Fruit fly (Drosophila melanogaster) whole organism, prepupa: Measurements from ENCODE around the gene Imp.

Experiments
- Blimp-1 ChIP-seq: fragments of 200-800 bp; sonication (Bioruptor generic); optimal IDR thresholded peaks from 3 replicates; lab custom pipeline; 2017; ENCODE audit warnings: missing biosample characterization, missing genetic modification characterization, mild to moderate bottlenecking, moderate library complexity, missing genetic modification reagents
- CG10669 ChIP-seq: fragments of 200-800 bp; sonication (Bioruptor generic); optimal IDR thresholded peaks from 3 replicates; lab custom pipeline; 2018; ENCODE audit warnings: missing biosample characterization, mild to moderate bottlenecking, missing genetic modification characterization, moderate library complexity
- CG1621 ChIP-seq: fragments of 200-800 bp; sonication (Bioruptor generic); optimal IDR thresholded peaks from 3 replicates; lab custom pipeline; 2018; ENCODE audit warnings: missing biosample characterization, mild to moderate bottlenecking, missing genetic modification characterization
- CG31627 ChIP-seq: fragments of 200-800 bp; sonication (Bioruptor generic); optimal IDR thresholded peaks from 3 replicates; lab custom pipeline; 2016; ENCODE audit warnings: missing biosample characterization, missing genetic modification characterization
- CG32006 ChIP-seq: fragments of 200-800 bp; sonication (Bioruptor generic); optimal IDR thresholded peaks from 3 replicates; lab custom pipeline; 2017; ENCODE audit warnings: missing biosample characterization, mild to moderate bottlenecking, missing genetic modification characterization
- CG34406 ChIP-seq: fragments of 200-800 bp; sonication (Bioruptor generic); optimal IDR thresholded peaks from 3 replicates; lab custom pipeline; 2016; ENCODE audit warnings: missing biosample characterization, missing genetic modification characterization
- CG3919 ChIP-seq: fragments of 200-800 bp; sonication (Bioruptor generic); optimal IDR thresholded peaks from 3 replicates; lab custom pipeline; 2016; ENCODE audit warnings: missing biosample characterization, missing genetic modification characterization
- CG6163 ChIP-seq: fragments of 200-800 bp; sonication (Bioruptor generic); IDR thresholded peaks from 3 replicates; pipeline ENCODE4 v1.3.6; 2022; ENCODE audit warnings: missing biosample characterization, missing genetic modification characterization
- CG6792 ChIP-seq: fragments of 200-800 bp; sonication (Bioruptor generic); optimal IDR thresholded peaks from 3 replicates; lab custom pipeline; 2016; ENCODE audit warnings: missing biosample characterization, missing genetic modification characterization
- CG6854 ChIP-seq: fragments of 200-800 bp; sonication (Bioruptor generic); optimal IDR thresholded peaks from 2 replicates; lab custom pipeline; 2017; ENCODE audit warnings: missing biosample characterization, mild to moderate bottlenecking, missing genetic modification characterization
- CG7368 ChIP-seq: fragments of 200-800 bp; sonication (Bioruptor generic); optimal IDR thresholded peaks from 3 replicates; lab custom pipeline; 2016; ENCODE audit warnings: missing biosample characterization, missing genetic modification characterization
- CG8319 ChIP-seq: fragments of 200-800 bp; sonication (Bioruptor generic); optimal IDR thresholded peaks from 3 replicates; lab custom pipeline; 2016; ENCODE audit warnings: missing biosample characterization, missing genetic modification characterization
- Eip75B ChIP-seq: fragments of 200-800 bp; sonication (Bioruptor generic); optimal IDR thresholded peaks from 3 replicates; lab custom pipeline; 2016; ENCODE audit warnings: missing biosample characterization, missing genetic modification characterization
- Eip93F ChIP-seq: fragments of 200-800 bp; sonication (Bioruptor generic); optimal IDR thresholded peaks from 2 replicates; lab custom pipeline; 2016; ENCODE audit warnings: missing biosample characterization, mild to moderate bottlenecking, missing genetic modification characterization
- Ets21C ChIP-seq: fragments of 200-800 bp; sonication (Bioruptor generic); optimal IDR thresholded peaks from 3 replicates; lab custom pipeline; 2016; ENCODE audit warnings: missing biosample characterization, missing genetic modification characterization
- Ets96B ChIP-seq: fragments of 200-800 bp; optimal IDR thresholded peaks from 2 replicates; lab custom pipeline; 2019; ENCODE audit warnings: missing biosample characterization, mild to moderate bottlenecking, missing genetic modification characterization, moderate library complexity
- Gug ChIP-seq: fragments of 200-800 bp; sonication (Bioruptor generic); IDR thresholded peaks from 2 replicates; pipeline ENCODE4 v1.3.6; 2022; ENCODE audit warnings: missing biosample characterization, missing genetic modification characterization
- Lpt ChIP-seq: fragments of 200-800 bp; sonication (Bioruptor generic); optimal IDR thresholded peaks from 3 replicates; lab custom pipeline; 2016; ENCODE audit warnings: missing biosample characterization, missing genetic modification characterization
- Met ChIP-seq: fragments of 200-800 bp; sonication (Bioruptor generic); optimal IDR thresholded peaks from 3 replicates; lab custom pipeline; 2016; ENCODE audit warnings: missing biosample characterization, missing genetic modification characterization
- acj6 ChIP-seq: fragments of 200-800 bp; sonication (Bioruptor generic); optimal IDR thresholded peaks from 3 replicates; lab custom pipeline; 2016; ENCODE audit warnings: missing biosample characterization, missing genetic modification characterization
- cyc ChIP-seq: fragments of 200-800 bp; sonication (Bioruptor generic); optimal IDR thresholded peaks from 3 replicates; lab custom pipeline; 2016; ENCODE audit warnings: missing biosample characterization, missing genetic modification characterization
- dac ChIP-seq: fragments of 200-800 bp; sonication (Bioruptor generic); optimal IDR thresholded peaks from 2 replicates; lab custom pipeline; 2017; ENCODE audit warnings: missing biosample characterization, mild to moderate bottlenecking, missing genetic modification characterization
- dsx ChIP-seq: fragments of 200-800 bp; optimal IDR thresholded peaks from 3 replicates; lab custom pipeline; 2019; ENCODE audit warnings: missing biosample characterization, mild to moderate bottlenecking, missing genetic modification characterization, moderate library complexity; ENCODE audit not compliant: poor library complexity, severe bottlenecking
- eg ChIP-seq: fragments of 200-800 bp; sonication (Bioruptor generic); IDR thresholded peaks from 3 replicates; pipeline ENCODE4 v1.3.6; 2022; ENCODE audit warnings: missing biosample characterization, missing genetic modification characterization
- esn ChIP-seq: fragments of 200-800 bp; sonication (Bioruptor generic); optimal IDR thresholded peaks from 2 replicates; lab custom pipeline; 2016; ENCODE audit warnings: missing biosample characterization, mild to moderate bottlenecking, missing genetic modification characterization, moderate library complexity
- fd59A ChIP-seq: fragments of 200-800 bp; sonication (Bioruptor generic); optimal IDR thresholded peaks from 2 replicates; lab custom pipeline; 2017; ENCODE audit warnings: missing biosample characterization, mild to moderate bottlenecking, missing genetic modification characterization, missing genetic modification reagents
- fkh ChIP-seq: fragments of 200-800 bp; sonication (Bioruptor generic); optimal IDR thresholded peaks from 3 replicates; lab custom pipeline; 2017; ENCODE audit warnings: missing biosample characterization, mild to moderate bottlenecking, missing genetic modification characterization, moderate library complexity
- salr ChIP-seq, 2 experiments: fragments of 200-800 bp; sonication (Bioruptor generic); optimal IDR thresholded peaks; 3 replicates each; lab custom pipeline; 2016 to 2018; ENCODE audit warnings: missing biosample characterization in 2 of 2, missing genetic modification characterization in 2 of 2, mild to moderate bottlenecking in 1 of 2
- ss ChIP-seq, 2 experiments: fragments of 200-800 bp; sonication (Bioruptor generic); optimal IDR thresholded peaks; 2 replicates in 1 of 2; 3 replicates in 1 of 2; lab custom pipeline; 2017 to 2018; ENCODE audit warnings: mild to moderate bottlenecking in 2 of 2, missing biosample characterization in 2 of 2, missing genetic modification characterization in 2 of 2, moderate library complexity in 1 of 2
- topi ChIP-seq: fragments of 200-800 bp; sonication (Bioruptor generic); optimal IDR thresholded peaks from 3 replicates; lab custom pipeline; 2016; ENCODE audit warnings: missing biosample characterization, missing genetic modification characterization

Imp gene

DNA sequence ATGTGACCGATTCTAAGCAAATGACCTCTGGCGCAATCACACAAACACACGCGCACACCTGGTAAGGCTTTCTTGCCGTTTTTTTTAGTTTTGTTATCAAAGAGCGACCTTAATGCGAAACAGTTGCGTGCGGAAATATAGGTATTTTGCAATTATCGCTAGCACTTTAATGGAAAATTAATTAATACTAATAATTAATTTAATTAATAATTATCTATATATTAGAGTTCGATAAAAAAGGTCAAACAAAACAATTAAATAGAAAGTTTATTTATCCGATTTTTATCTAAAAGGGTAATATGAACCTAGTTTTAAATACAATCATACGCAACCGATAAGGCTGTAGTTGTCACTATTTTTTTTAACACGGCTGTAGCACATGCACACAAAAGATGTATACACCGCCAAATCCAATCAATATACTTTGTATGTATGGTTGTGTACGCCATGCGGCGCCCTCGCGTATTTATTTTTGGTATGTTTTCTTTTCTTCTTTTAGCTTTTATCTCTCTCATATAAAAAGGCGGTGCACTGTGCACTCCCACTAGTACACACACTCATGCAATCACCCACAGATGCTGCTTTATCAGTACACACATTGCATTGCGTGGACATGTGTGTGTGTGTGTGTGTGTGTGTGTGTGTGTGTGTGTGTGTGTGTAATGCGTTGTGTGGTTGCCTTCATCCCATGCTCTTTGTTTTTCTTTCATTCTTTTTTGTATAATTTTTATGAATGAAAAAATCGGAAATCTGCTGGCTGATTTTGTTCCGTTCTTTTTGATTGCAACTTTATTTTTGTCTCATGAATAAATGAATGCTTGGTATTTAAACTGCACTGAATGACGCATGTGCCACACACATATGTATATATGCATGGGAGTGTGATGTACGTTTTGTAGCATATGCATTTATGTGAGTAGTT, 21.4 kb downstream of the Imp start (continued):
- TF ChIP-seq CG32006 (GFP tag; lab: Kevin White, UChicago) (peak; percentile 82), CG6854 (GFP tag; lab: Kevin White, UChicago) (no peak), Met (GFP tag; lab: Kevin White, UChicago) (peak; percentile 53), CG7368 (GFP tag; lab: Kevin White, UChicago) (peak; percentile 21), fkh (GFP tag; lab: Kevin White, UChicago) (peak; percentile 32), CG6792 (GFP tag; lab: Kevin White, UChicago) (peak; percentile 32)

DNA sequence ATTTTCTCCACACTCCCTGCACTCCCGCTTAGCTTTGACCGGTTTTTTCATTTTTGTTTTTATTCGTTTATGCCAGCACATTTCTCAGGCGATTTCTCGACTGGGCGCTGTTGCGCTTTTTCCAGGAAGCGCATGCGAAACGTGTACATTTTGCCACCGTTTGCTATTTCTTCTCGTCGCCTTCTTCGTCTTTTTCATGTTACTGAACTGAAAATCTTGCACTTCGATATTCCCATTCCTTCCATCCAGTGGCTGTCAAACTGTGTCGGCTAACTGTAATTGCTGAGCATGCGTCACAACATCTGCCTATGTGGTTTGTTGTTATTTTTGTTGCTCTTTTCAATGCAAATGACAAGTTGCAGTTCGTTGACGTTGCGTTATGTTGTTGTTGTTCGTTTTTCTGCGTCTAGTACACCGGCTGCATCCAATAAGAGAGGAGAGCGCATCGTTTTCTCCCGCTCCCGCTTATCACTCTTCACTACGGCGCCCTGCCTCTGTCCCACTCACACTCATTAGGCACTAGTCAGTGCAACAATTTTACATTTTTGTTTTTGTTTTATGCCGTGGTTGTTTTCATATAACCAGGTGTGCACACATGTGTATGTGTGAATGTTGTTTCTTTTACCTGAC, 22.1 kb downstream of the Imp start:
- TF ChIP-seq eg (GFP tag; lab: Robert Waterston, UW) (peak; percentile 6; the same call in 2 of the 3 replicates), Lpt (GFP tag; lab: Kevin White, UChicago) (peak; percentile 32), CG32006 (GFP tag; lab: Kevin White, UChicago) (no peak), dsx (GFP tag; lab: Kevin White, UChicago) (peak; percentile 29), CG6163 (GFP tag; lab: Robert Waterston, UW) (0 out of 3 replicates have a peak, but pooled peaks have one; percentile 8), CG6792 (GFP tag; lab: Kevin White, UChicago) (no peak), Blimp-1 (GFP tag; lab: Kevin White, UChicago) (no peak), Eip93F (GFP tag; lab: Kevin White, UChicago) (no peak), CG1621 (tag; lab: Kevin White, UChicago) (peak; percentile 11)

DNA sequence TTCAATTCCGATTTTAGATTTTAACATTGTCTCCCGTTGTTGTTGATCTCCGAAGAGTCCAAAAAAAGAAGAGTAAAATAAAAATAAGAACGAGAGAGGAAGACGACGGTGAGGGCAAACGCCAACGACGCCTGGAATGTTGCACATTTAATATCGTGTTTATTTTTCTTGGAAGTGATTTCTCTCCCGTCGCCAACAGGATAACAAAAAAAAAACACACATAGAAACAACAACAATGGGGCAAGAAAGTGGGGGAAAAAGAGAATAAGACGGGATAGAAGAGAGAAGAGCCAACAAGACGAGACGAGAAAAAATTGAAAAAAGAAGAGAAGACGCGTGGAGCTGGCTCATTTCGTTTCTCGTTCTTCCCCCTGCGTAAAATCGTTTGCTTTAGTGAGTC, 23.0 kb downstream of the Imp start:
- TF ChIP-seq CG34406 (GFP tag; lab: Kevin White, UChicago), result no peak
- TF ChIP-seq Blimp-1 (GFP tag; lab: Kevin White, UChicago), result no peak
- TF ChIP-seq CG10669 (GFP tag; lab: Kevin White, UChicago), result no peak
- TF ChIP-seq ss (GFP tag; optimal IDR thresholded peaks at IDR 0.05; lab: Kevin White, UChicago), result no peak
- no peak for TF ChIP-seq CG8319 (GFP tag; lab: Kevin White, UChicago)
- no peak for TF ChIP-seq CG31627
- TF ChIP-seq dac, result no peak
- TF ChIP-seq acj6, result no peak
- TF ChIP-seq Lpt (GFP tag; lab: Kevin White, UChicago), result no peak
- TF ChIP-seq CG6163 (GFP tag; lab: Robert Waterston, UW), result no peak; the same call in 2 of the 3 replicates
- no peak for TF ChIP-seq Ets96B

DNA sequence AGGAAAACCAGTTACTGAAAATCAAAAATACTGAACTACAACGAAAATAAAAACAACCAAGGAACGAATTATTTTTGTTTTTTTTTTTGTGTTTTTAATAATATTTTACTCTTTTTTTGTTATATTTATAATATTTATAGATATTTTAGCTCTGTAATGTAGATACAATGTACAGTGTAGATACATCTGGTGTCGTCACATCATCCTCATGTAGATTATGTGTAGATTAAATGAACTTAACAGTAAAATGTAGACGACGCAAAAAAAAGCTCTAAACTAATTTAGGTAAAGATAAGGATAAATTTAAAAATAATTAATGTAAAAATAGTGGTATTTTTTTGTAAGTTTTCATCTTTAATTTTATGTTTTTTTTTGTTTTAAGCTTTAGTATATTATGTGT, 34.8 kb downstream of the Imp start:
- TF ChIP-seq acj6 (no peak), dac (no peak)

DNA sequence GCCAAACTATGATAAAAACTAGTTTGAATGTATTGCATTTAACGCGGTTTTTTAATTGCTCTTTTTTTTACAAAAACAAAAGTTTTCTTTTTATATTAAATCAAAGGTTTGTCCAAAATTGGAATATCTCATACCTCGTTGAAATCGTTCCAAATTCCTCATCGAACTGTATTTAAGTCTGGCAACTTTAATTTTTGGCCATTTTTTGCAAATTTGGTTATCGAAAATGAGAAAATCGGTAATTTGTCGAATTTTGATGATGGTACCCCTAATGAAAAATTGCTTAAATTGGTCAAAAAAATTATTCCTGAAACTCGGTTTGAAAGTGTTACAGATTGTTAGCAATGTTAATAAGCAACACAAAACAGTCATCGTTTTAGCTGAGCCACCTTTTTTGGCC, 36.7 kb downstream of the Imp start:
- TF ChIP-seq Eip75B (GFP tag; lab: Kevin White, UChicago) (no peak), esn (GFP tag; lab: Kevin White, UChicago) (no peak), Gug (GFP tag; lab: Robert Waterston, UW) (no peak), CG32006 (GFP tag; lab: Kevin White, UChicago) (no peak), CG7368 (GFP tag; lab: Kevin White, UChicago) (no peak), CG31627 (no peak), topi (GFP tag; lab: Kevin White, UChicago) (no peak), Ets21C (GFP tag; lab: Kevin White, UChicago) (no peak), CG1621 (tag; lab: Kevin White, UChicago) (no peak), acj6 (no peak), CG3919 (GFP tag; lab: Kevin White, UChicago) (no peak), cyc (no peak), salr (GFP tag; optimal IDR thresholded peaks at IDR 0.05; lab: Kevin White, UChicago) (no peak), fd59A (GFP tag; lab: Kevin White, UChicago) (no peak)
- TF ChIP-seq, all 60 proteins: peak for 0
